Fruit fly (Drosophila melanogaster): Measurements from ENCODE around the gene CG43739.
A peak's percentile ranks its signal among the peaks of the same experiment; 100 is the strongest.

Gene CG43739

dm6 chr2L:20934013-20934412 is 15.3 kb upstream of the CG43739 start, which contains the start of gene CG9270:
Gene CG9270 (minus strand): TSS chr2L:20934113.
- TF ChIP-seq her (GFP tag; optimal IDR thresholded peaks at IDR 0.05) (no peak), sug (tag; optimal IDR thresholded peaks at IDR 0.05) (no peak), CG7271 (tag; optimal IDR thresholded peaks at IDR 0.05) (no peak), Lpt (GFP tag; optimal IDR thresholded peaks at IDR 0.05) (no peak), insv (GFP tag; optimal IDR thresholded peaks at IDR 0.05) (no peak), gt (GFP tag; IDR thresholded peaks at IDR 0.05) (no peak)

dm6 chr2L:20927653-20928052 is 8.9 kb upstream of the CG43739 start, which contains the start of gene Nthl1:
Gene Nthl1 (minus strand): TSS chr2L:20927860.
- no peak for TF ChIP-seq ranshi (GFP tag; IDR thresholded peaks at IDR 0.05)
- TF ChIP-seq stwl (tag; optimal IDR thresholded peaks at IDR 0.05): peak; percentile 21
- no peak for TF ChIP-seq bsh (GFP tag; optimal IDR thresholded peaks at IDR 0.05)
- TF ChIP-seq CG8281 (tag; optimal IDR thresholded peaks at IDR 0.05): peak; percentile 91
- TF ChIP-seq ro (GFP tag; IDR thresholded peaks at IDR 0.05): no peak
- no peak for TF ChIP-seq ewg (GFP tag; optimal IDR thresholded peaks at IDR 0.05)
- peak; percentile 95 for TF ChIP-seq E2f2 (GFP tag; IDR thresholded peaks at IDR 0.05)
- no peak for TF ChIP-seq Lpt (GFP tag; optimal IDR thresholded peaks at IDR 0.05)
- TF ChIP-seq CG14710 (tag; optimal IDR thresholded peaks at IDR 0.05): peak; percentile 14
- no peak for TF ChIP-seq C15 (GFP tag; IDR thresholded peaks at IDR 0.05)
- no peak for TF ChIP-seq her (GFP tag; optimal IDR thresholded peaks at IDR 0.05)
- TF ChIP-seq ash1 (GFP tag; optimal IDR thresholded peaks at IDR 0.05): no peak
- TF ChIP-seq sens (GFP tag): peak; percentile 28
- peak; percentile 11 for TF ChIP-seq trem (tag; optimal IDR thresholded peaks at IDR 0.05)
- no peak for TF ChIP-seq CG10267 (tag; optimal IDR thresholded peaks at IDR 0.05)
- no peak for TF ChIP-seq sens-2 (GFP tag; IDR thresholded peaks at IDR 0.05)
- TF ChIP-seq HLH4C (GFP tag; IDR thresholded peaks at IDR 0.05; ENCODE audit: partially characterized antibody): no peak
- TF ChIP-seq row (GFP tag; IDR thresholded peaks at IDR 0.05): no peak
- no peak for TF ChIP-seq CG11456 (GFP tag; IDR thresholded peaks at IDR 0.05)
- no peak for TF ChIP-seq gt (GFP tag; IDR thresholded peaks at IDR 0.05)
- TF ChIP-seq Sin3A (optimal IDR thresholded peaks at IDR 0.05): peak; percentile 37
- peak; percentile 35 for TF ChIP-seq gsb-n (tag; optimal IDR thresholded peaks at IDR 0.05)
- peak; percentile 9 for TF ChIP-seq Lhr (GFP tag; optimal IDR thresholded peaks at IDR 0.05)
- TF ChIP-seq CG10462 (GFP tag; optimal IDR thresholded peaks at IDR 0.05): no peak
- no peak for TF ChIP-seq CG12155 (GFP tag; optimal IDR thresholded peaks at IDR 0.05)
- peak; percentile 51 for TF ChIP-seq pzg (GFP tag; optimal IDR thresholded peaks at IDR 0.05)
- TF ChIP-seq CG15601 (tag; optimal IDR thresholded peaks at IDR 0.05): no peak
- no peak for TF ChIP-seq br (optimal IDR thresholded peaks at IDR 0.05)
- TF ChIP-seq Myb (GFP tag; optimal IDR thresholded peaks at IDR 0.05): peak; percentile 33
- TF ChIP-seq BtbVII (GFP tag; optimal IDR thresholded peaks at IDR 0.05): no peak
- TF ChIP-seq Bgb (GFP tag; IDR thresholded peaks at IDR 0.05; ENCODE audit: partially characterized antibody): 0 out of 2 replicates have a peak, but pooled peaks have one; percentile 32
- TF ChIP-seq tna (GFP tag; IDR thresholded peaks at IDR 0.05; ENCODE audit: partially characterized antibody): no peak
- no peak for TF ChIP-seq Hr39 (optimal IDR thresholded peaks at IDR 0.05)
- no peak for TF ChIP-seq CG42726 (GFP tag; IDR thresholded peaks at IDR 0.05; ENCODE audit: partially characterized antibody)
- no peak for TF ChIP-seq unc-4 (GFP tag; IDR thresholded peaks at IDR 0.05; ENCODE audit: partially characterized antibody)
- peak; percentile 50 for TF ChIP-seq CG1603 (tag; optimal IDR thresholded peaks at IDR 0.05)
- TF ChIP-seq CG4854 (GFP tag; optimal IDR thresholded peaks at IDR 0.05): no peak
- 0 out of 3 replicates have a peak, but pooled peaks have one; percentile 29 for TF ChIP-seq CG16813 (GFP tag; IDR thresholded peaks at IDR 0.05; ENCODE audit: partially characterized antibody)
- peak; percentile 44 for TF ChIP-seq CG2116 (GFP tag; optimal IDR thresholded peaks at IDR 0.05)
- TF ChIP-seq Sry-δ (GFP tag; optimal IDR thresholded peaks at IDR 0.05): peak; percentile 40
- no peak for TF ChIP-seq CG14965 (GFP tag; optimal IDR thresholded peaks at IDR 0.05; ENCODE audit: borderline replicate concordance)
- TF ChIP-seq Ets97D (GFP tag; optimal IDR thresholded peaks at IDR 0.05): peak; percentile 33
- no peak for TF ChIP-seq Blimp-1 (GFP tag; optimal IDR thresholded peaks at IDR 0.05)
- TF ChIP-seq amos (GFP tag; IDR thresholded peaks at IDR 0.05; ENCODE audit: partially characterized antibody): peak; percentile 43
- TF ChIP-seq hkb (optimal IDR thresholded peaks at IDR 0.05): no peak
- no peak for TF ChIP-seq hkb (GFP tag; IDR thresholded peaks at IDR 0.05)
- TF ChIP-seq CG11093 (GFP tag; IDR thresholded peaks at IDR 0.05): no peak
